Fruit fly (Drosophila melanogaster) whole organism, prepupa: ENCODE data around the gene CG12253.

Source experiments
- CG10631 ChIP-seq: fragments of 200-800 bp; sonication (Bioruptor generic); optimal IDR thresholded peaks from 2 replicates; lab custom pipeline; 2016; ENCODE audit warnings: missing biosample characterization, missing genetic modification characterization
- CG15336 ChIP-seq: fragments of 200-800 bp; sonication (Bioruptor generic); IDR thresholded peaks from 2 replicates; pipeline ENCODE4 v1.3.6; 2022; ENCODE audit warnings: missing biosample characterization, missing genetic modification characterization
- CG1621 ChIP-seq: fragments of 200-800 bp; sonication (Bioruptor generic); optimal IDR thresholded peaks from 3 replicates; lab custom pipeline; 2018; ENCODE audit warnings: missing biosample characterization, mild to moderate bottlenecking, missing genetic modification characterization
- CG16779 ChIP-seq: fragments of 200-800 bp; sonication (Bioruptor generic); optimal IDR thresholded peaks from 3 replicates; lab custom pipeline; 2017; ENCODE audit warnings: missing biosample characterization, mild to moderate bottlenecking, missing genetic modification characterization
- CG31627 ChIP-seq: fragments of 200-800 bp; sonication (Bioruptor generic); optimal IDR thresholded peaks from 3 replicates; lab custom pipeline; 2016; ENCODE audit warnings: missing biosample characterization, missing genetic modification characterization
- CG32006 ChIP-seq: fragments of 200-800 bp; sonication (Bioruptor generic); optimal IDR thresholded peaks from 3 replicates; lab custom pipeline; 2017; ENCODE audit warnings: missing biosample characterization, mild to moderate bottlenecking, missing genetic modification characterization
- CG34406 ChIP-seq: fragments of 200-800 bp; sonication (Bioruptor generic); optimal IDR thresholded peaks from 3 replicates; lab custom pipeline; 2016; ENCODE audit warnings: missing biosample characterization, missing genetic modification characterization
- CG4318 ChIP-seq: fragments of 200-800 bp; sonication (Bioruptor generic); optimal IDR thresholded peaks from 3 replicates; lab custom pipeline; 2017; ENCODE audit warnings: missing biosample characterization, mild to moderate bottlenecking, missing genetic modification characterization
- CG6163 ChIP-seq: fragments of 200-800 bp; sonication (Bioruptor generic); IDR thresholded peaks from 3 replicates; pipeline ENCODE4 v1.3.6; 2022; ENCODE audit warnings: missing biosample characterization, missing genetic modification characterization
- CG6808 ChIP-seq: fragments of 200-800 bp; sonication (Bioruptor generic); optimal IDR thresholded peaks from 3 replicates; lab custom pipeline; 2017; ENCODE audit warnings: missing biosample characterization, missing genetic modification characterization, mild to moderate bottlenecking, moderate library complexity, missing genetic modification reagents
- CG6854 ChIP-seq: fragments of 200-800 bp; sonication (Bioruptor generic); optimal IDR thresholded peaks from 2 replicates; lab custom pipeline; 2017; ENCODE audit warnings: missing biosample characterization, mild to moderate bottlenecking, missing genetic modification characterization
- CG7368 ChIP-seq: fragments of 200-800 bp; sonication (Bioruptor generic); optimal IDR thresholded peaks from 3 replicates; lab custom pipeline; 2016; ENCODE audit warnings: missing biosample characterization, missing genetic modification characterization
- CG8119 ChIP-seq: fragments of 200-800 bp; sonication (Bioruptor generic); IDR thresholded peaks from 3 replicates; pipeline ENCODE4 v1.3.6; 2022; ENCODE audit warnings: missing biosample characterization, missing genetic modification characterization
- CG9139 ChIP-seq: fragments of 200-800 bp; sonication (Bioruptor generic); optimal IDR thresholded peaks from 3 replicates; lab custom pipeline; 2017; ENCODE audit warnings: missing biosample characterization, mild to moderate bottlenecking, missing genetic modification characterization
- Eip78C ChIP-seq: fragments of 200-800 bp; sonication (Bioruptor generic); peaks from one replicate; lab custom pipeline; 2016; ENCODE audit warnings: missing biosample characterization, missing genetic modification characterization
- Hr38 ChIP-seq: sonication (Bioruptor generic); optimal IDR thresholded peaks from 2 replicates; lab custom pipeline; 2016; ENCODE audit warnings: missing biosample characterization, missing genetic modification characterization
- Hr39 ChIP-seq: fragments of 200-800 bp; sonication (Bioruptor generic); optimal IDR thresholded peaks from 2 replicates; lab custom pipeline; 2016; ENCODE audit warnings: missing biosample characterization, missing genetic modification characterization
- Met ChIP-seq: fragments of 200-800 bp; sonication (Bioruptor generic); optimal IDR thresholded peaks from 3 replicates; lab custom pipeline; 2016; ENCODE audit warnings: missing biosample characterization, missing genetic modification characterization
- OdsH ChIP-seq: fragments of 200-800 bp; sonication (Bioruptor generic); optimal IDR thresholded peaks from 3 replicates; lab custom pipeline; 2016; ENCODE audit warnings: missing biosample characterization, missing genetic modification characterization
- Smox ChIP-seq: fragments of 200-800 bp; sonication (Bioruptor generic); optimal IDR thresholded peaks from 3 replicates; lab custom pipeline; 2016; ENCODE audit warnings: missing biosample characterization, missing genetic modification characterization
- Sox102F ChIP-seq: fragments of 200-800 bp; sonication (Bioruptor generic); optimal IDR thresholded peaks from 2 replicates; lab custom pipeline; 2016; ENCODE audit warnings: missing biosample characterization, mild to moderate bottlenecking, missing genetic modification characterization
- Sox14 ChIP-seq: fragments of 200-800 bp; sonication (Bioruptor generic); optimal IDR thresholded peaks from 3 replicates; lab custom pipeline; 2016; ENCODE audit warnings: missing biosample characterization, missing genetic modification characterization
- achi ChIP-seq: fragments of 200-800 bp; sonication (Bioruptor generic); optimal IDR thresholded peaks from 3 replicates; lab custom pipeline; 2016; ENCODE audit warnings: missing biosample characterization, missing genetic modification characterization
- cyc ChIP-seq: fragments of 200-800 bp; sonication (Bioruptor generic); optimal IDR thresholded peaks from 3 replicates; lab custom pipeline; 2016; ENCODE audit warnings: missing biosample characterization, missing genetic modification characterization
- dac ChIP-seq: fragments of 200-800 bp; sonication (Bioruptor generic); optimal IDR thresholded peaks from 2 replicates; lab custom pipeline; 2017; ENCODE audit warnings: missing biosample characterization, mild to moderate bottlenecking, missing genetic modification characterization
- dsx ChIP-seq: fragments of 200-800 bp; optimal IDR thresholded peaks from 3 replicates; lab custom pipeline; 2019; ENCODE audit warnings: missing biosample characterization, mild to moderate bottlenecking, missing genetic modification characterization, moderate library complexity; ENCODE audit not compliant: poor library complexity, severe bottlenecking
- esn ChIP-seq: fragments of 200-800 bp; sonication (Bioruptor generic); optimal IDR thresholded peaks from 2 replicates; lab custom pipeline; 2016; ENCODE audit warnings: missing biosample characterization, mild to moderate bottlenecking, missing genetic modification characterization, moderate library complexity
- fkh ChIP-seq: fragments of 200-800 bp; sonication (Bioruptor generic); optimal IDR thresholded peaks from 3 replicates; lab custom pipeline; 2017; ENCODE audit warnings: missing biosample characterization, mild to moderate bottlenecking, missing genetic modification characterization, moderate library complexity
- lz ChIP-seq: fragments of 200-800 bp; sonication (Bioruptor generic); optimal IDR thresholded peaks from 3 replicates; lab custom pipeline; 2016; ENCODE audit warnings: missing biosample characterization, missing genetic modification characterization
- pdm3 ChIP-seq: fragments of 200-800 bp; sonication (Bioruptor generic); optimal IDR thresholded peaks from 3 replicates; lab custom pipeline; 2016; ENCODE audit warnings: missing biosample characterization, missing genetic modification characterization
- ss ChIP-seq, 2 experiments: fragments of 200-800 bp; sonication (Bioruptor generic); optimal IDR thresholded peaks; 2 replicates in 1 of 2; 3 replicates in 1 of 2; lab custom pipeline; 2017 to 2018; ENCODE audit warnings: mild to moderate bottlenecking in 2 of 2, missing biosample characterization in 2 of 2, missing genetic modification characterization in 2 of 2, moderate library complexity in 1 of 2
- svp ChIP-seq: fragments of 200-800 bp; sonication (Bioruptor generic); peaks from one replicate; lab custom pipeline; 2016; ENCODE audit warnings: missing biosample characterization, missing genetic modification characterization
- topi ChIP-seq: fragments of 200-800 bp; sonication (Bioruptor generic); optimal IDR thresholded peaks from 3 replicates; lab custom pipeline; 2016; ENCODE audit warnings: missing biosample characterization, missing genetic modification characterization
- vri ChIP-seq: fragments of 200-800 bp; sonication (Bioruptor generic); optimal IDR thresholded peaks from 3 replicates; lab custom pipeline; 2016; ENCODE audit warnings: missing biosample characterization, mild to moderate bottlenecking, missing genetic modification characterization

The CG12253 gene

dm6 chr2L:10972224-10972623 is 15.4 kb upstream of the CG12253 start, which contains the start of gene CG16743:
CG16743 (plus strand) TSS chr2L:10972280.
- TF ChIP-seq CG6854 (GFP tag; lab: Kevin White, UChicago): no peak
- peak; percentile 16 for TF ChIP-seq cyc
- TF ChIP-seq topi (GFP tag; lab: Kevin White, UChicago): peak; percentile 17
- TF ChIP-seq CG31627 (GFP tag; lab: Kevin White, UChicago): peak; percentile 25
- no peak for TF ChIP-seq achi (GFP tag; lab: Kevin White, UChicago)
- peak; percentile 35 for TF ChIP-seq esn (GFP tag; lab: Kevin White, UChicago)
- TF ChIP-seq lz (GFP tag; lab: Kevin White, UChicago): peak; percentile 29
- TF ChIP-seq svp (GFP tag; lab: Kevin White, UChicago): peak; percentile 85
- peak; percentile 30 for TF ChIP-seq vri (GFP tag; lab: Kevin White, UChicago)
- peak; percentile 67 for TF ChIP-seq Eip78C (GFP tag; lab: Kevin White, UChicago)

DNA sequence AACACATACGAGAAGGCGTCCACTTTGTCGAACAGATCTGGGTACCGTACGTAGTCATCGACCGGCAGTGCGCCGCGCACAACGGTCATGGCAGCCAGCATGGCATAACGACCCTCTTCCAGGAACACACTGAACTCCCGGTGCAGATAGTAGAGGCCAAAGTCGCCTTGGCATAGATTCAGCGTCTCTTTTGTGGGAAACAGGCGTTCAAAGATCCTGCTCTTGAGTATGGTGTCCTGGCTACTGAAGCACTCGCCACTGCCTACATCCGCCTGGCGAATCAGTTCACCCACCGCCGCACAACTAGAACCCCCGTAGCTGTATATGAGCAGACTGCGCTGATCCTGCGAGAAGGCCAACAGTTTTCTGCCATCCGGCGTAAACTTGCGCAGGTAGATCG is 13.0 kb upstream of the CG12253 start:
- no peak for TF ChIP-seq CG8119
- TF ChIP-seq CG34406: no peak
- TF ChIP-seq CG4318 (GFP tag; lab: Kevin White, UChicago): no peak
- no peak for TF ChIP-seq Hr39 (GFP tag; lab: Kevin White, UChicago)
- no peak for TF ChIP-seq CG16779 (tag; lab: Kevin White, UChicago)
- TF ChIP-seq achi (GFP tag; lab: Kevin White, UChicago): no peak
- no peak for TF ChIP-seq Hr38 (GFP tag; lab: Kevin White, UChicago)
- no peak for TF ChIP-seq CG15336 (GFP tag; lab: Robert Waterston, UW)
- TF ChIP-seq dsx: no peak
- no peak for TF ChIP-seq Eip78C (GFP tag; lab: Kevin White, UChicago)
- TF ChIP-seq OdsH (GFP tag; lab: Kevin White, UChicago): no peak
- TF ChIP-seq CG9139 (GFP tag; lab: Kevin White, UChicago): no peak
- TF ChIP-seq pdm3 (GFP tag; lab: Kevin White, UChicago): no peak
- TF ChIP-seq cyc: no peak
- no peak for TF ChIP-seq CG6808 (GFP tag; lab: Kevin White, UChicago)
- no peak for TF ChIP-seq svp (GFP tag; lab: Kevin White, UChicago)
- TF ChIP-seq topi (GFP tag; lab: Kevin White, UChicago): no peak
- no peak for TF ChIP-seq CG32006
- no peak for TF ChIP-seq Met (GFP tag; lab: Kevin White, UChicago)
- TF ChIP-seq CG10631: no peak
- TF ChIP-seq, all 60 proteins: peak for 0

dm6 chr2L:10975193-10975592 is 12.4 kb upstream of the CG12253 start, which contains the start of gene abo:
abo (minus strand) TSS chr2L:10975293.
- TF ChIP-seq CG16779 (tag; lab: Kevin White, UChicago) (no peak), CG1621 (tag; lab: Kevin White, UChicago) (no peak), CG6163 (no peak), Eip78C (GFP tag; lab: Kevin White, UChicago) (no peak), Sox14 (GFP tag; lab: Kevin White, UChicago) (no peak), Sox102F (GFP tag; lab: Kevin White, UChicago) (no peak), fkh (no peak), CG7368 (GFP tag; lab: Kevin White, UChicago) (no peak), dac (GFP tag; lab: Kevin White, UChicago) (no peak), CG10631 (no peak), ss (GFP tag; optimal IDR thresholded peaks at IDR 0.05; lab: Kevin White, UChicago) (no peak), Met (GFP tag; lab: Kevin White, UChicago) (no peak)

- TF ChIP-seq Smox (GFP tag; lab: Kevin White, UChicago) (no peak), Eip78C (GFP tag; lab: Kevin White, UChicago) (peak; percentile 34), CG31627 (GFP tag; lab: Kevin White, UChicago) (no peak), vri (GFP tag; lab: Kevin White, UChicago) (peak; percentile 78)
Measured at dm6 chr2L:10976046-10976863, 11.4 kb upstream of the CG12253 start, which contains the start of the genes ATPsynG and SCAR. ATPsynG (minus strand) TSS chr2L:10976399. SCAR (plus strand) TSS chr2L:10976772.
